Worm (Caenorhabditis elegans): Measurements from ENCODE around the gene C29F5.8.
A peak's percentile ranks its signal among the peaks of the same experiment; 100 is the strongest.

C29F5.8 gene

ce11 chrII:6322081-6322480 lies 15.9 kb downstream of the C29F5.8 start:
- TF ChIP-seq F10B5.3 (tag; optimal IDR thresholded peaks at IDR 0.05), result no peak
- no peak for TF ChIP-seq egl-43 (GFP tag; IDR thresholded peaks at IDR 0.05)
- no peak for TF ChIP-seq pha-4 (GFP tag; IDR thresholded peaks at IDR 0.05)
- TF ChIP-seq pha-4 (tag; optimal IDR thresholded peaks at IDR 0.05), result no peak
- no peak for TF ChIP-seq tag-97 (GFP tag; IDR thresholded peaks at IDR 0.05)
- TF ChIP-seq unc-62 (GFP tag; optimal IDR thresholded peaks at IDR 0.05 in 1 of 2), result peak in 1 of 2 experiments; percentile 97
- no peak for TF ChIP-seq unc-62 (tag; optimal IDR thresholded peaks at IDR 0.05)
- TF ChIP-seq Y105C5A.15 (GFP tag; IDR thresholded peaks at IDR 0.05), result no peak
- TF ChIP-seq nhr-111 (GFP tag; optimal IDR thresholded peaks at IDR 0.05), result no peak

DNA sequence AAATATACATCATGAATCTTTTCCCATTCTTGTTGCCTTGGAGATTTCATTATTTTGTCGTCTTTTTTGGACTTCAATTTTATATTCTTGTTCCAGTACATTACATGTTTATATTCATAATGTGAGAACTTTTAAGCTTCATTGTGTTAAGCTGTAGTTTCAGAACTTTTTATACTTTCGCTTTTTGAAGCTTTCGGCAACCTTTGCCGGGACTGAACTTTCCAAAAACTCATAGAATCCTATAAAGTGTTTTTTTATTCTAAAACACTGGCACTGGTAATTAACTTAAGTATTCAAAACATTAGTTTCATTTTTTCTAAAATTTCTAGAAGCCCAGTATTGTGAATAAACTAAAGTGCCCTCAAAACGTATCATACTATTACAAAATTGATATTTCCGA lies 16.8 kb downstream of the C29F5.8 start, which contains the start of gene C32D5.4:
Gene C32D5.4, minus strand, starts transcription at position 101 of the 400 bp plus-strand sequence.
- TF ChIP-seq ctbp-1 (GFP tag; IDR thresholded peaks at IDR 0.05) (no peak), vab-7 (GFP tag; IDR thresholded peaks at IDR 0.05) (no peak), dve-1 (tag; optimal IDR thresholded peaks at IDR 0.05; ENCODE audit: insufficient read depth) (no peak), skn-1 (tag; optimal IDR thresholded peaks at IDR 0.05) (no peak), ZK337.2 (GFP tag; IDR thresholded peaks at IDR 0.05) (no peak), nhr-6 (tag; optimal IDR thresholded peaks at IDR 0.05) (no peak), nhr-11 (tag; optimal IDR thresholded peaks at IDR 0.05) (no peak), mes-2 (tag; optimal IDR thresholded peaks at IDR 0.05; ENCODE audit: poor library complexity, severe bottlenecking) (no peak), unc-62 (GFP tag; optimal IDR thresholded peaks at IDR 0.05 in 1 of 2) (no peak), unc-62 (tag; optimal IDR thresholded peaks at IDR 0.05) (no peak), jun-1 (tag; optimal IDR thresholded peaks at IDR 0.05) (no peak), zfp-2 (tag; optimal IDR thresholded peaks at IDR 0.05) (no peak), nhr-10 (tag; optimal IDR thresholded peaks at IDR 0.05) (no peak), nhr-48 (tag; optimal IDR thresholded peaks at IDR 0.05) (no peak), ztf-7 (tag; optimal IDR thresholded peaks at IDR 0.05) (no peak), D1046.2 (GFP tag; IDR thresholded peaks at IDR 0.05) (no peak)

DNA sequence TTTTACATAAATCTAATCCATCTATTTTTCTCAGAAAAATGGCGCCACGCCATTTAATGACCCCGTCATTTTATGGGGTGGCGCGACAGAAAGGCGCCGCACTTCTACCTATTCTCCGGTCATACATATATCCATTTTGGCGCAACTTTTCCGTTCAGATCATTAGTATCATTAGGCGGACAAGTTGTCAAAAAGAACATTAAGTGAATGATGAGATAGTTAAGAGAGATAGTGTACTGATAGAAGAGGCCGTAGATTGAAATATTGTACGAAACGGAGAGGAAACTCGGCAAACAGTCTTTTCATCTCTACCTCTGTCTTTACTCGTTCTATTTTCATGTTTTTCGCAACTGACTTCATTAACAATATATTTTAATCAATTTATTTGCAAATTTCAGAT lies 17.9 kb downstream of the C29F5.8 start, which contains the start of gene sma-6:
Gene sma-6, plus strand, starts transcription at position 399 of the 400 bp plus-strand sequence.
- no peak for TF ChIP-seq daf-8 (GFP tag; IDR thresholded peaks at IDR 0.05)
- TF ChIP-seq hmg-1.1 (GFP tag; IDR thresholded peaks at IDR 0.05), result no peak
- TF ChIP-seq dve-1 (tag; optimal IDR thresholded peaks at IDR 0.05; ENCODE audit: insufficient read depth), result peak; percentile 12
- TF ChIP-seq pqm-1 (tag; optimal IDR thresholded peaks at IDR 0.05), result peak; percentile 22
- no peak for TF ChIP-seq F49E8.2 (tag; optimal IDR thresholded peaks at IDR 0.05; ENCODE audit: borderline replicate concordance)
- TF ChIP-seq snpc-4 (tag; optimal IDR thresholded peaks at IDR 0.05), result no peak
- TF ChIP-seq nhr-41 (GFP tag; IDR thresholded peaks at IDR 0.05), result no peak
- peak; percentile 24 for TF ChIP-seq nhr-28 (tag; optimal IDR thresholded peaks at IDR 0.05)
- no peak for TF ChIP-seq nhr-237 (tag; optimal IDR thresholded peaks at IDR 0.05)
- no peak for TF ChIP-seq T26A8.4 (GFP tag; IDR thresholded peaks at IDR 0.05)
- no peak for TF ChIP-seq nhr-42 (GFP tag; IDR thresholded peaks at IDR 0.05)
- TF ChIP-seq fkh-10 (GFP tag; optimal IDR thresholded peaks at IDR 0.05), result no peak
- no peak for TF ChIP-seq egl-43 (GFP tag; IDR thresholded peaks at IDR 0.05)

DNA sequence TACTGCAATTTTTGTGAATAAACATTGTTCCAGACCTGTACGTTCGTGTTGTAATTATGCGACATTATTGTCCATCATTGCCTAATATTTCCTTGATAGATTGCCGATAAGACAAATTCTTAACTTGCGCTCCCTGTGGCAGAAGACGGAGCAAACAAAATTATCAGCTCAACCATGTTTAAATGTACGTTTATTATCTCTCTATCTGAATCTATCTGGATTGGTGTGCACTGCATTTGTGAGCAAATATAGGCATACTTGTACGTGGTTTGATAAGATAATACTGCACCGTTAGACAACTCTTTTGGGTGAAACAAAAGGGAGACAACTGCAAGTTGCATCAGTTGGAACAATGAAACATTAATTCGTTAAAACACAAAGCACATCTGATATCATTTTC lies 21.1 kb downstream of the C29F5.8 start:
- TF ChIP-seq mxl-3 (GFP tag; optimal IDR thresholded peaks at IDR 0.05) (peak; percentile 70), ceh-82 (tag; optimal IDR thresholded peaks at IDR 0.05) (no peak), madf-5 (GFP tag; IDR thresholded peaks at IDR 0.05) (no peak), ceh-32 (tag; optimal IDR thresholded peaks at IDR 0.05; ENCODE audit: poor library complexity) (no peak), nhr-41 (GFP tag; IDR thresholded peaks at IDR 0.05) (no peak), saeg-2 (GFP tag; IDR thresholded peaks at IDR 0.05) (0 out of 2 replicates have a peak, but pooled peaks have one; percentile 58), nhr-48 (tag; optimal IDR thresholded peaks at IDR 0.05) (peak; percentile 67), mdl-1 (tag; optimal IDR thresholded peaks at IDR 0.05) (no peak), nhr-6 (tag; optimal IDR thresholded peaks at IDR 0.05) (no peak), unc-62 (GFP tag; optimal IDR thresholded peaks at IDR 0.05 in 1 of 2) (no peak), unc-62 (tag; optimal IDR thresholded peaks at IDR 0.05) (no peak), aha-1 (tag) (no peak), php-3 (GFP tag; IDR thresholded peaks at IDR 0.05) (peak; percentile 80), R02D3.7 (tag; optimal IDR thresholded peaks at IDR 0.05) (no peak), ztf-11 (tag; optimal IDR thresholded peaks at IDR 0.05) (no peak), dmd-6 (GFP tag; IDR thresholded peaks at IDR 0.05) (peak; percentile 89), D1046.2 (GFP tag; IDR thresholded peaks at IDR 0.05) (no peak), fos-1 (tag; optimal IDR thresholded peaks at IDR 0.05) (no peak), F37D6.2 (tag; optimal IDR thresholded peaks at IDR 0.05) (no peak), vab-7 (GFP tag; IDR thresholded peaks at IDR 0.05) (no peak), hlh-11 (tag; optimal IDR thresholded peaks at IDR 0.05) (peak; percentile 88), nhr-10 (tag; optimal IDR thresholded peaks at IDR 0.05) (no peak)

All from whole organism, L4 larva.